Fruit fly (Drosophila melanogaster): Measurements from ENCODE around the gene CG10681.
A peak's percentile ranks its signal among the peaks of the same experiment; 100 is the strongest.

- TF ChIP-seq disco-r (GFP tag; optimal IDR thresholded peaks at IDR 0.05) (no peak), CG15269 (tag; optimal IDR thresholded peaks at IDR 0.05) (no peak), NC2α (GFP tag; optimal IDR thresholded peaks at IDR 0.05) (no peak), CG12744 (GFP tag; optimal IDR thresholded peaks at IDR 0.05) (no peak), pan (optimal IDR thresholded peaks at IDR 0.05) (no peak), pan (GFP tag; optimal IDR thresholded peaks at IDR 0.05 in 1 of 2, IDR thresholded peaks at IDR 0.05 in 1 of 2) (no peak), cas (GFP tag; IDR thresholded peaks at IDR 0.05) (no peak), pb (GFP tag; optimal IDR thresholded peaks at IDR 0.05) (no peak), CG11456 (GFP tag; IDR thresholded peaks at IDR 0.05) (no peak), kay (GFP tag; optimal IDR thresholded peaks at IDR 0.05) (no peak), gcm2 (GFP tag; optimal IDR thresholded peaks at IDR 0.05) (no peak), CG1832 (GFP tag; optimal IDR thresholded peaks at IDR 0.05) (peak; percentile 27), psq (GFP tag; optimal IDR thresholded peaks at IDR 0.05) (no peak), lov (optimal IDR thresholded peaks at IDR 0.05) (no peak), lov (GFP tag; IDR thresholded peaks at IDR 0.05) (no peak), Max (GFP tag; optimal IDR thresholded peaks at IDR 0.05) (no peak)
Observed at dm6 chr3L:12470509-12470908, 30.8 kb upstream of the CG10681 start.
